Fruit fly (Drosophila melanogaster) whole organism, embryonic: ENCODE results near the gene RfC3.

Experiments
- Bgb ChIP-seq: fragments of 200-800 bp; sonication (Bioruptor generic); IDR thresholded peaks from 2 replicates; pipeline ENCODE4 v1.3.6; 2022; ENCODE audit warnings: missing biosample characterization, missing genetic modification characterization; ENCODE audit not compliant: partially characterized antibody
- C15 ChIP-seq: fragments of 200-800 bp; sonication (Bioruptor generic); IDR thresholded peaks from 3 replicates; pipeline ENCODE4 v1.3.6; 2022; ENCODE audit warnings: missing biosample characterization, missing genetic modification characterization
- CG10267 ChIP-seq: fragments of 200-800 bp; sonication (Bioruptor generic); optimal IDR thresholded peaks from 2 replicates; lab custom pipeline; 2018; ENCODE audit warnings: missing biosample characterization, mild to moderate bottlenecking, missing genetic modification characterization, moderate library complexity
- CG12071 ChIP-seq: fragments of 200-800 bp; sonication (Bioruptor generic); optimal IDR thresholded peaks from 3 replicates; lab custom pipeline; 2018; ENCODE audit warnings: missing biosample characterization, mild to moderate bottlenecking, missing genetic modification characterization
- CG12155 ChIP-seq: fragments of 200-800 bp; sonication (Bioruptor generic); optimal IDR thresholded peaks from 3 replicates; lab custom pipeline; 2016; ENCODE audit warnings: missing biosample characterization, missing genetic modification characterization
- CG14965 ChIP-seq: fragments of 200-800 bp; sonication (Bioruptor generic); optimal IDR thresholded peaks from 2 replicates; lab custom pipeline; 2016; ENCODE audit warnings: missing biosample characterization, missing genetic modification characterization, borderline replicate concordance
- CG17385 ChIP-seq: fragments of 200-800 bp; sonication (Bioruptor generic); optimal IDR thresholded peaks from 3 replicates; lab custom pipeline; 2018; ENCODE audit warnings: missing biosample characterization, mild to moderate bottlenecking, missing genetic modification characterization
- CG17829 ChIP-seq: fragments of 200-800 bp; optimal IDR thresholded peaks from 2 replicates; lab custom pipeline; 2019; ENCODE audit warnings: missing biosample characterization, mild to moderate bottlenecking, missing genetic modification characterization, moderate library complexity
- CG31388 ChIP-seq: fragments of 200-800 bp; sonication (Bioruptor generic); optimal IDR thresholded peaks from 2 replicates; lab custom pipeline; 2016; ENCODE audit warnings: missing biosample characterization, missing genetic modification characterization
- CG6272 ChIP-seq: fragments of 200-800 bp; sonication (Bioruptor generic); IDR thresholded peaks from 2 replicates; pipeline ENCODE4 v1.3.6; 2022; ENCODE audit warnings: missing biosample characterization, missing genetic modification characterization
- CG6683 ChIP-seq: fragments of 200-800 bp; sonication (Bioruptor generic); optimal IDR thresholded peaks from 2 replicates; lab custom pipeline; 2017; ENCODE audit warnings: missing biosample characterization, mild to moderate bottlenecking, missing genetic modification characterization, missing genetic modification reagents
- CG7372 ChIP-seq: fragments of 200-800 bp; sonication (Bioruptor generic); IDR thresholded peaks from 2 replicates; pipeline ENCODE4 v1.3.6; 2022; ENCODE audit warnings: missing biosample characterization, missing genetic modification characterization
- CG8290 ChIP-seq, 3 experiments: fragments of 200-800 bp; sonication (Bioruptor generic); optimal IDR thresholded peaks; 2 replicates each; lab custom pipeline; 2016 to 2019; ENCODE audit warnings: missing biosample characterization in 3 of 3, missing genetic modification characterization in 3 of 3, mild to moderate bottlenecking in 2 of 3, moderate library complexity in 1 of 3
- CoRest ChIP-seq: fragments of 200-800 bp; sonication (Bioruptor generic); optimal IDR thresholded peaks from 3 replicates; lab custom pipeline; 2018; ENCODE audit warnings: missing biosample characterization, mild to moderate bottlenecking, missing genetic modification characterization, moderate library complexity
- D19A ChIP-seq: fragments of 200-800 bp; optimal IDR thresholded peaks from 3 replicates; lab custom pipeline; 2019; ENCODE audit warnings: missing biosample characterization, mild to moderate bottlenecking, missing genetic modification characterization, moderate library complexity
- Dad ChIP-seq: fragments of 200-800 bp; sonication (Bioruptor generic); optimal IDR thresholded peaks from 3 replicates; lab custom pipeline; 2016; ENCODE audit warnings: missing biosample characterization, missing genetic modification characterization
- Dfd ChIP-seq, 2 experiments: fragments of >200 bp; optimal IDR thresholded peaks; 2 replicates each; lab custom pipeline; 2017; ENCODE audit warnings: missing biosample characterization in 2 of 2, missing genetic modification characterization in 2 of 2
- Drgx ChIP-seq: fragments of 200-800 bp; sonication (Bioruptor generic); IDR thresholded peaks from 2 replicates; pipeline ENCODE4 v1.3.6; 2022; ENCODE audit warnings: missing biosample characterization, missing genetic modification characterization
- Gug ChIP-seq: fragments of 200-800 bp; sonication (Bioruptor generic); IDR thresholded peaks from 4 replicates; pipeline ENCODE4 v1.3.6; 2022; ENCODE audit warnings: missing biosample characterization, missing genetic modification characterization
- Lhr ChIP-seq: fragments of 200-800 bp; sonication (Bioruptor generic); optimal IDR thresholded peaks from 3 replicates; lab custom pipeline; 2017; ENCODE audit warnings: mild to moderate bottlenecking, missing biosample characterization, missing genetic modification reagents, missing genetic modification characterization
- NfI ChIP-seq: fragments of 200-800 bp; sonication (Bioruptor generic); optimal IDR thresholded peaks from 3 replicates; lab custom pipeline; 2018; ENCODE audit warnings: missing biosample characterization, mild to moderate bottlenecking, missing genetic modification characterization, moderate library complexity
- Poxn ChIP-seq: fragments of 200-800 bp; sonication (Bioruptor generic); IDR thresholded peaks from 2 replicates; pipeline ENCODE4 v1.3.6; 2022; ENCODE audit warnings: missing biosample characterization, missing genetic modification characterization
- Sox102F ChIP-seq: fragments of 200-800 bp; sonication (Bioruptor generic); optimal IDR thresholded peaks from 2 replicates; lab custom pipeline; 2018; ENCODE audit warnings: missing biosample characterization, mild to moderate bottlenecking, missing genetic modification characterization, moderate library complexity
- Trl ChIP-seq, 3 experiments: fragments of >200 bp in 2 of 3; fragments of 200-800 bp in 1 of 3; sonication (Bioruptor generic) in 1 of 3; optimal IDR thresholded peaks; 2 replicates in 1 of 3; 3 replicates in 2 of 3; lab custom pipeline; 2016 to 2017; ENCODE audit warnings: missing biosample characterization in 1 of 3, missing genetic modification characterization in 1 of 3
- ab ChIP-seq: fragments of 200-800 bp; sonication (Bioruptor generic); optimal IDR thresholded peaks from 2 replicates; lab custom pipeline; 2016; ENCODE audit warnings: missing biosample characterization, missing genetic modification characterization
- ara ChIP-seq: fragments of 200-800 bp; sonication (Bioruptor generic); IDR thresholded peaks from 2 replicates; pipeline ENCODE4 v1.3.6; 2022; ENCODE audit warnings: missing biosample characterization, missing genetic modification characterization
- ash1 ChIP-seq: fragments of 200-800 bp; sonication (Bioruptor generic); optimal IDR thresholded peaks from 2 replicates; lab custom pipeline; 2018; ENCODE audit warnings: missing biosample characterization, mild to moderate bottlenecking, missing genetic modification characterization
- bcd ChIP-seq: fragments of 200-800 bp; sonication (Bioruptor generic); optimal IDR thresholded peaks from 2 replicates; lab custom pipeline; 2017; ENCODE audit warnings: missing biosample characterization, mild to moderate bottlenecking, missing genetic modification characterization
- bowl ChIP-seq: fragments of 200-800 bp; sonication (Bioruptor generic); IDR thresholded peaks from 2 replicates; pipeline ENCODE4 v1.3.6; 2022; ENCODE audit warnings: missing biosample characterization, missing genetic modification characterization
- bsh ChIP-seq, 2 experiments: fragments of 200-800 bp; sonication (Bioruptor generic); optimal IDR thresholded peaks; 2 replicates each; lab custom pipeline; 2017 to 2018; ENCODE audit warnings: mild to moderate bottlenecking in 2 of 2, missing biosample characterization in 2 of 2, missing genetic modification characterization in 2 of 2, moderate library complexity in 1 of 2
- caup ChIP-seq: fragments of 200-800 bp; sonication (Bioruptor generic); optimal IDR thresholded peaks from 3 replicates; lab custom pipeline; 2017; ENCODE audit warnings: missing biosample characterization, mild to moderate bottlenecking, missing genetic modification characterization, moderate library complexity; ENCODE audit not compliant: severe bottlenecking
- chinmo ChIP-seq: fragments of 200-800 bp; sonication (Bioruptor generic); IDR thresholded peaks from 4 replicates; pipeline ENCODE4 v1.3.6; 2022; ENCODE audit warnings: missing biosample characterization, missing genetic modification characterization; ENCODE audit not compliant: partially characterized antibody
- chm ChIP-seq: fragments of 200-800 bp; sonication (Bioruptor generic); IDR thresholded peaks from 2 replicates; pipeline ENCODE4 v1.3.6; 2022; ENCODE audit warnings: missing biosample characterization, missing genetic modification characterization
- crc ChIP-seq: fragments of 200-800 bp; sonication (Bioruptor generic); optimal IDR thresholded peaks from 2 replicates; lab custom pipeline; 2016; ENCODE audit warnings: missing biosample characterization, missing genetic modification characterization
- disco-r ChIP-seq: fragments of 200-800 bp; sonication (Bioruptor generic); optimal IDR thresholded peaks from 2 replicates; lab custom pipeline; 2016; ENCODE audit warnings: missing biosample characterization, missing genetic modification characterization
- emc ChIP-seq: fragments of 200-800 bp; sonication (Bioruptor generic); optimal IDR thresholded peaks from 2 replicates; lab custom pipeline; 2016; ENCODE audit warnings: missing biosample characterization, missing genetic modification characterization
- ewg ChIP-seq: fragments of 200-800 bp; sonication (Bioruptor generic); optimal IDR thresholded peaks from 3 replicates; lab custom pipeline; 2017; ENCODE audit warnings: mild to moderate bottlenecking, missing biosample characterization, missing genetic modification reagents, missing genetic modification characterization
- gce ChIP-seq: fragments of 200-800 bp; sonication (Bioruptor generic); IDR thresholded peaks from 3 replicates; pipeline ENCODE4 v1.3.6; 2022; ENCODE audit warnings: missing biosample characterization, missing genetic modification characterization
- gsb ChIP-seq: fragments of 200-800 bp; sonication (Bioruptor generic); IDR thresholded peaks from 2 replicates; pipeline ENCODE4 v1.3.6; 2022; ENCODE audit warnings: missing biosample characterization, missing genetic modification characterization
- gt ChIP-seq: fragments of 200-800 bp; sonication (Bioruptor generic); IDR thresholded peaks from 2 replicates; pipeline ENCODE4 v1.3.6; 2022; ENCODE audit warnings: missing biosample characterization, missing genetic modification characterization
- nerfin-2 ChIP-seq: fragments of 200-800 bp; sonication (Bioruptor generic); IDR thresholded peaks from 2 replicates; pipeline ENCODE4 v1.3.6; 2022; ENCODE audit warnings: missing biosample characterization, missing genetic modification characterization; ENCODE audit not compliant: partially characterized antibody
- org-1 ChIP-seq: fragments of 200-800 bp; sonication (Bioruptor generic); optimal IDR thresholded peaks from 2 replicates; lab custom pipeline; 2017; ENCODE audit warnings: missing biosample characterization, missing genetic modification characterization
- phol ChIP-seq: fragments of 200-800 bp; sonication (Bioruptor generic); optimal IDR thresholded peaks from 3 replicates; lab custom pipeline; 2018; ENCODE audit warnings: missing biosample characterization, mild to moderate bottlenecking, missing genetic modification characterization, moderate library complexity
- shn ChIP-seq: fragments of 200-800 bp; sonication (Bioruptor generic); optimal IDR thresholded peaks from 3 replicates; lab custom pipeline; 2016; ENCODE audit warnings: missing biosample characterization, missing genetic modification characterization
- sima ChIP-seq: fragments of 200-800 bp; sonication (Bioruptor generic); optimal IDR thresholded peaks from 2 replicates; lab custom pipeline; 2016; ENCODE audit warnings: missing biosample characterization, missing genetic modification characterization
- ssp ChIP-seq: fragments of 200-800 bp; sonication (Bioruptor generic); IDR thresholded peaks from 2 replicates; pipeline ENCODE4 v1.3.6; 2022; ENCODE audit warnings: missing biosample characterization, missing genetic modification characterization
- tap ChIP-seq: fragments of 200-800 bp; optimal IDR thresholded peaks from 3 replicates; lab custom pipeline; 2019; ENCODE audit warnings: missing biosample characterization, mild to moderate bottlenecking, missing genetic modification characterization, moderate library complexity
- wdn ChIP-seq: fragments of 200-800 bp; sonication (Bioruptor generic); IDR thresholded peaks from 2 replicates; pipeline ENCODE4 v1.3.6; 2022; ENCODE audit warnings: missing biosample characterization, missing genetic modification characterization

Gene RfC3

DNA sequence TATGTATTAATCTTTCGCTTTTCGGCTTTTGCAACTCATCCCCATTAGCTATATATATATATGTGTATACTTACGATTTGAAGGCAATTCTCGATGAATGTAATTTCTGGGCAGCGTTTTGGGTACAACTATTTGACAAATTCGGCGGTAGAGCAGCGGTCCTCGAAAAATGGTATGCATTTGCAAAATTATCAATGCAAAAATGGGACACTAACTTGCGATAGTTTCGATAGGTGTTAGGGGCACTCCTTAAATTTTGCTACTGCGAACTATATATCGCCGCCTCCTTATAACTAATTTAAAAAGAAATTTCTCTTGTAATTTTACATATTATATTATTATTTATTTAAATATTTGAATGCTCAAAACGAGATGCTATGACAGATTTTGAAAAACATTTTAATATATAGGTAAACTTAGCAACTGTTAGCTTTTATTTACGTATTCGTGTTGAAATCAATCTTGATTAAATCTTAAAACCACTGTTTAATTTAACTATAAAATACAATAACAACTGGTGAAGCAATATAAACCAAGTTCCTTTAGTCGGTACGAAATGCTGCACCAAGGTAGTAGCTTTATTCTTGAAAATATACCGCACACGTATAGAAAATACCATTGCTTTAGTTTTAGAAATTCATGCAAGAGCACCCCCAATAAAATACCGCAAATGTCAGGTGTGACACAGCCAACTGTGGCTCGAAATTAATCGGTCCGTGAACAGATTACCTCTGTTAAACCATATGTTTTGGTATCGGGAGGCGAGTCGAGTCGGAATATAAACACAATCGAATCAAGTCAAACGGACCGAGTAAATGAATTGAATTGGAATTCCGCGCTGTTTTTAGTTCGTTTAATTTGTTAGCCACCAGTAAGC lies 5.5 kb upstream of the RfC3 start, which contains the start of the genes CG5355 and Klp31E (continued):
- TF ChIP-seq CG31388 (peak; percentile 28), org-1 (GFP tag; lab: Kevin White, UChicago) (no peak), bsh (GFP tag; optimal IDR thresholded peaks at IDR 0.05; lab: Kevin White, UChicago) (peak in 1 of 2 experiments; percentile 58), chinmo (GFP tag; lab: Robert Waterston, UW) (peak; percentile 70; the same call in 1 of the 4 replicates), Trl (optimal IDR thresholded peaks at IDR 0.05; lab: Kevin White, UChicago) (no peak), Trl (GFP tag; optimal IDR thresholded peaks at IDR 0.05; lab: Kevin White, UChicago) (no peak), Poxn (GFP tag; lab: Robert Waterston, UW) (no peak), CG17385 (GFP tag; lab: Kevin White, UChicago) (peak; percentile 47), C15 (GFP tag; lab: Robert Waterston, UW) (no peak), Dfd (GFP tag; optimal IDR thresholded peaks at IDR 0.05; lab: Kevin White, UChicago) (no peak), CG12071 (GFP tag; lab: Kevin White, UChicago) (no peak), shn (GFP tag; lab: Kevin White, UChicago) (peak; percentile 20), CG6272 (GFP tag; lab: Robert Waterston, UW) (no peak; the same call in none of the 2 replicates), CG14965 (no peak), wdn (GFP tag; lab: Robert Waterston, UW) (no peak), chm (GFP tag; lab: Robert Waterston, UW) (peak; percentile 34), NfI (peak; percentile 53), Dad (GFP tag; lab: Kevin White, UChicago) (peak; percentile 32), crc (GFP tag; lab: Kevin White, UChicago) (no peak), bcd (GFP tag; lab: Kevin White, UChicago) (peak; percentile 72), CG17829 (peak; percentile 84), caup (GFP tag; lab: Kevin White, UChicago) (peak; percentile 61), CG10267 (tag; lab: Kevin White, UChicago) (peak; percentile 72), tap (tag; lab: Kevin White, UChicago) (peak; percentile 65), ash1 (GFP tag; lab: Kevin White, UChicago) (no peak), emc (GFP tag; lab: Kevin White, UChicago) (no peak), phol (tag; lab: Kevin White, UChicago) (peak; percentile 83), Drgx (peak; percentile 37), nerfin-2 (GFP tag; lab: Robert Waterston, UW) (no peak), CoRest (peak; percentile 89), ewg (GFP tag; lab: Kevin White, UChicago) (peak; percentile 39), D19A (tag; lab: Kevin White, UChicago) (no peak), ssp (peak; percentile 74), ara (GFP tag; lab: Robert Waterston, UW) (peak; percentile 72), ab (GFP tag; lab: Kevin White, UChicago) (no peak), sima (GFP tag; lab: Kevin White, UChicago) (no peak), CG6683 (no peak), CG12155 (GFP tag; lab: Kevin White, UChicago) (peak; percentile 41), Gug (GFP tag; lab: Robert Waterston, UW) (no peak), Lhr (peak; percentile 19), CG7372 (no peak), Sox102F (no peak), gt (no peak), disco-r (GFP tag; lab: Kevin White, UChicago) (peak; percentile 5), gsb (GFP tag; lab: Robert Waterston, UW) (no peak), Bgb (peak; percentile 63), bowl (GFP tag; lab: Robert Waterston, UW) (no peak), CG8290 (GFP tag; optimal IDR thresholded peaks at IDR 0.05; lab: Kevin White, UChicago) (peak; percentile 24), CG8290 (tag; optimal IDR thresholded peaks at IDR 0.05; lab: Kevin White, UChicago) (no peak), gce (peak; percentile 32; the same call in 1 of the 3 replicates)
